Worm (Caenorhabditis elegans): Measurements from ENCODE around the gene nep-24.
A peak's percentile ranks its signal among the peaks of the same experiment; 100 is the strongest.

nep-24 gene

DNA sequence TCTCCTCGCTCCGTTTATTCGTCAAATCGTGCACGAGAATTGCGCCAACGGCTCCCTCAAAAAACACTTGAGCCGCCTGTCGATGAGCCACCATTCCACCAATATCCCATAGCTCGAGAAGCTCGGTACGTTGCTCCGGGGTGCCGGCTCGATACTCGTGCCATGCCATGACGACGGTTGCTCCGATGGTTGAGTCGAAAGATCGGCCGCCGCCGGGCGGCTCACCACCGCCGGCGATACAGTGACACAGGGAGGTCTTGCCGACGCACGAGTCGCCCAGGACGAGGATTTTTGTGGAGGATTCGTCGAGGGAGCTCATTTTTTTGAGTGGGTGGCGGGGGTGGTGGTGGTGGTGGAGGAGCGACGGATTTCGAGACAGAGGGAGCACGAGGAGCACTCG lies 11.9 kb downstream of the nep-24 start:
- peak; percentile 94 for TF ChIP-seq set-16 (GFP tag; IDR thresholded peaks at IDR 0.05)
- TF ChIP-seq nhr-42 (GFP tag; IDR thresholded peaks at IDR 0.05), result no peak
- TF ChIP-seq F49E8.2 (tag; optimal IDR thresholded peaks at IDR 0.05; ENCODE audit: borderline replicate concordance), result no peak
- no peak for TF ChIP-seq dpl-1 (GFP tag; optimal IDR thresholded peaks at IDR 0.05)
- TF ChIP-seq unc-62 (GFP tag; optimal IDR thresholded peaks at IDR 0.05 in 1 of 2), result peak in 1 of 2 experiments; percentile 13
- no peak for TF ChIP-seq unc-62 (tag; optimal IDR thresholded peaks at IDR 0.05)
- TF ChIP-seq T26A8.4 (GFP tag; IDR thresholded peaks at IDR 0.05), result no peak
- no peak for TF ChIP-seq lim-7 (GFP tag; IDR thresholded peaks at IDR 0.05)

DNA sequence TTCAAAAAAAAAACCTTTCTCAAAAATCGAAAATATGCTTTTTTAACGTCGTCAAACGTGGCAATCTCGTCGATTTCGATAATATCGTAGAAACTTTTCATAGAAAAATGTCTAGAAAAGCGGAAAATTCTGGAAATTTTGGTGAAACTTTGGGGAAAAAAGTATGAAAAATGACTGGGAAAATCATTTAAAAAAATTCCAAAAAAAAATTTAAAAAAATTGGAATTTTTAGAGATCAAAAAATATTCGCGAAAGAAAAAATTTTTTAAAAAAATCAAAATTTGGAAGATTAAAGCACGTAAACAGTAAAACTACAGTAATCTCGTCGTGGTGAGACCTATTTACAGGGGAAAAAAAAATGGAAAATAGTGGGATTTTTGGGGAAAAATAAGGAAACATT lies 14.8 kb downstream of the nep-24 start, which contains the start of gene Y116A8C.10:
Gene Y116A8C.10 (minus strand): TSS at position 101 of the 400 bp plus-strand sequence.
- TF ChIP-seq pqm-1 (tag; optimal IDR thresholded peaks at IDR 0.05), result no peak
- TF ChIP-seq nhr-11 (tag; optimal IDR thresholded peaks at IDR 0.05), result no peak
- TF ChIP-seq ama-1 (optimal IDR thresholded peaks at IDR 0.05), result no peak
- no peak for TF ChIP-seq lsy-2 (tag; optimal IDR thresholded peaks at IDR 0.05)
- no peak for TF ChIP-seq saeg-2 (GFP tag; IDR thresholded peaks at IDR 0.05)

DNA sequence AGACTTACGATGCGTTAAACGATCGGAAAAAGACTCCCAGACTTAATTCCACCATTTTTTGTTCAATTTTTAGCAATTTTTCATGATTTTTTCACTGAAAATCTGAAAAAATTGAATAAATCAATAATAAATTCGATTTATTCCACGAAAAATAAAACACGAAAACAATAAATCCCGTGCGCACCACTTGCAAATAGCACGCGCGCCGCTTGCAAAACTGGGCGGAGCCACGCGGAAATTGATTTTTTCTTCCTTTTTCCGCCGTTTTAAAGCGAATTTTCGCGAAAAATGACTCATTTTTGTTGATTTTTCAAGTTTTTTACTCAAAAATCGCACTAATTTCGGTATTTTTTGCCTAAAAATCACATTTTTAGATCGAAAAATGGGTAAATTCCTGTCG lies 22.6 kb downstream of the nep-24 start, which contains the start of the genes Y116A8C.9 and arf-6:
Gene Y116A8C.9 (minus strand): TSS at position 55 of the 400 bp plus-strand sequence.
Gene arf-6 (plus strand): TSS at position 375 of the 400 bp plus-strand sequence.
- TF ChIP-seq arid-1 (GFP tag; conservative IDR thresholded peaks at IDR 0.05), result 0 out of 2 replicates have a peak, but pooled peaks have one; percentile 19
- peak; percentile 62 for TF ChIP-seq hlh-30 (tag; optimal IDR thresholded peaks at IDR 0.05; ENCODE audit: insufficient read depth)
- TF ChIP-seq F37D6.2 (tag; optimal IDR thresholded peaks at IDR 0.05), result peak; percentile 14
- TF ChIP-seq attf-4 (tag; optimal IDR thresholded peaks at IDR 0.05), result no peak
- peak; percentile 21 for TF ChIP-seq F10B5.3 (tag; optimal IDR thresholded peaks at IDR 0.05)
- TF ChIP-seq hlh-11 (tag; optimal IDR thresholded peaks at IDR 0.05), result peak; percentile 32
- peak; percentile 44 for TF ChIP-seq mep-1 (tag; optimal IDR thresholded peaks at IDR 0.05)
- TF ChIP-seq unc-130 (GFP tag; optimal IDR thresholded peaks at IDR 0.05), result peak; percentile 73
- TF ChIP-seq lin-13 (GFP tag; optimal IDR thresholded peaks at IDR 0.05), result peak; percentile 31
- peak; percentile 57; the same call in 1 of the 2 replicates for TF ChIP-seq nhr-42 (GFP tag; IDR thresholded peaks at IDR 0.05)
- TF ChIP-seq lin-39 (tag; optimal IDR thresholded peaks at IDR 0.05), result no peak
- TF ChIP-seq madf-9 (GFP tag; conservative IDR thresholded peaks at IDR 0.05), result peak; percentile 44; the same call in 1 of the 2 replicates
- peak; percentile 96 for TF ChIP-seq mes-2 (tag; optimal IDR thresholded peaks at IDR 0.05; ENCODE audit: poor library complexity, severe bottlenecking)
- TF ChIP-seq dpl-1 (GFP tag; optimal IDR thresholded peaks at IDR 0.05), result peak; percentile 49
- TF ChIP-seq ceh-20 (GFP tag; IDR thresholded peaks at IDR 0.05), result no peak
- TF ChIP-seq duxl-1 (tag; optimal IDR thresholded peaks at IDR 0.05; ENCODE audit: poor library complexity), result peak; percentile 78
- peak; percentile 39; the same call in 1 of the 2 replicates for TF ChIP-seq pha-4 (GFP tag; IDR thresholded peaks at IDR 0.05)
- TF ChIP-seq pha-4 (tag; optimal IDR thresholded peaks at IDR 0.05), result no peak
- peak; percentile 30 for TF ChIP-seq jun-1 (tag; optimal IDR thresholded peaks at IDR 0.05)
- TF ChIP-seq lsy-2 (tag; optimal IDR thresholded peaks at IDR 0.05), result peak in 1 of 2 experiments; percentile 61
- TF ChIP-seq nhr-6 (tag; optimal IDR thresholded peaks at IDR 0.05), result peak; percentile 11
- TF ChIP-seq mdt-29 (GFP tag; IDR thresholded peaks at IDR 0.05), result no peak
- no peak for TF ChIP-seq spr-3 (GFP tag; optimal IDR thresholded peaks at IDR 0.05)
- peak; percentile 33 for TF ChIP-seq nhr-102 (tag; optimal IDR thresholded peaks at IDR 0.05)
- 0 out of 2 replicates have a peak, but pooled peaks have one; percentile 32 for TF ChIP-seq vab-7 (GFP tag; IDR thresholded peaks at IDR 0.05)
- TF ChIP-seq rbr-2 (tag; optimal IDR thresholded peaks at IDR 0.05), result peak; percentile 39
- peak; percentile 96 for TF ChIP-seq aha-1 (tag)
- TF ChIP-seq fos-1 (tag; optimal IDR thresholded peaks at IDR 0.05), result no peak
- peak; percentile 59 for TF ChIP-seq lin-38 (GFP tag; IDR thresholded peaks at IDR 0.05)
- peak; percentile 35; the same call in 1 of the 2 replicates for TF ChIP-seq hmg-1.1 (GFP tag; IDR thresholded peaks at IDR 0.05)
- TF ChIP-seq snpc-1.2 (GFP tag; IDR thresholded peaks at IDR 0.05), result peak; percentile 81
- peak; percentile 46 for TF ChIP-seq ceh-28 (tag; optimal IDR thresholded peaks at IDR 0.05)
- peak; percentile 30 for TF ChIP-seq spr-1 (tag; optimal IDR thresholded peaks at IDR 0.05)
- peak; percentile 48 for TF ChIP-seq F49E8.2 (tag; optimal IDR thresholded peaks at IDR 0.05; ENCODE audit: borderline replicate concordance)
- peak in 1 of 2 experiments; percentile 30 for TF ChIP-seq hif-1 (tag; optimal IDR thresholded peaks at IDR 0.05)
- TF ChIP-seq dve-1 (tag; optimal IDR thresholded peaks at IDR 0.05; ENCODE audit: insufficient read depth), result peak; percentile 72
- TF ChIP-seq daf-16 (GFP tag; optimal IDR thresholded peaks at IDR 0.05), result peak in 1 of 2 experiments; percentile 17
- peak; percentile 20 for TF ChIP-seq daf-16 (tag; optimal IDR thresholded peaks at IDR 0.05)

Measured in whole organism, L4 larva.